Fruit fly (Drosophila melanogaster) whole organism, embryonic: Measurements from ENCODE around the gene msn.
A peak's percentile ranks its signal among the peaks of the same experiment; 100 is the strongest.

Experiments
- Ada2b ChIP-seq: fragments of 200-800 bp; sonication (Bioruptor generic); IDR thresholded peaks from 2 replicates; pipeline ENCODE4 v1.3.6; 2022; ENCODE audit warnings: missing biosample characterization, missing genetic modification characterization
- Awh ChIP-seq: fragments of 200-800 bp; sonication (Bioruptor generic); IDR thresholded peaks from 2 replicates; pipeline ENCODE4, ENCODE4 v1.3.6; 2022; ENCODE audit warnings: missing biosample characterization, missing genetic modification characterization
- B-H2 ChIP-seq: fragments of 200-800 bp; sonication (Bioruptor generic); optimal IDR thresholded peaks from 2 replicates; lab custom pipeline; 2018; ENCODE audit warnings: missing biosample characterization, mild to moderate bottlenecking, missing genetic modification characterization
- BtbVII ChIP-seq: fragments of 200-800 bp; sonication (Bioruptor generic); optimal IDR thresholded peaks from 3 replicates; lab custom pipeline; 2017; ENCODE audit warnings: missing biosample characterization, mild to moderate bottlenecking, missing genetic modification characterization
- CG10654 ChIP-seq: fragments of 200-800 bp; sonication (Bioruptor generic); optimal IDR thresholded peaks from 2 replicates; lab custom pipeline; 2016; ENCODE audit warnings: missing biosample characterization, missing genetic modification characterization
- CG10959 ChIP-seq: fragments of 200-800 bp; sonication (Bioruptor generic); IDR thresholded peaks from 2 replicates; pipeline ENCODE4 v1.3.6; 2022; ENCODE audit warnings: missing biosample characterization, missing genetic modification characterization
- CG12219 ChIP-seq: fragments of 200-800 bp; sonication (Bioruptor generic); optimal IDR thresholded peaks from 3 replicates; lab custom pipeline; 2018; ENCODE audit warnings: missing biosample characterization, mild to moderate bottlenecking, missing genetic modification characterization
- CG12659 ChIP-seq: fragments of 200-800 bp; sonication (Bioruptor generic); optimal IDR thresholded peaks from 3 replicates; lab custom pipeline; 2017; ENCODE audit warnings: mild to moderate bottlenecking, missing biosample characterization, missing genetic modification reagents, missing genetic modification characterization
- CG12942 ChIP-seq: fragments of 200-800 bp; sonication (Bioruptor generic); optimal IDR thresholded peaks from 3 replicates; lab custom pipeline; 2016; ENCODE audit warnings: missing biosample characterization, missing genetic modification characterization
- CG15011 ChIP-seq: fragments of 200-800 bp; sonication (Bioruptor generic); optimal IDR thresholded peaks from 3 replicates; lab custom pipeline; 2018; ENCODE audit warnings: missing biosample characterization, mild to moderate bottlenecking, missing genetic modification characterization
- CG17186 ChIP-seq: fragments of 200-800 bp; sonication (Bioruptor generic); optimal IDR thresholded peaks from 3 replicates; lab custom pipeline; 2017; ENCODE audit warnings: missing biosample characterization, missing genetic modification reagents, missing genetic modification characterization
- CG17912 ChIP-seq: fragments of 200-800 bp; sonication (Bioruptor generic); optimal IDR thresholded peaks from 2 replicates; lab custom pipeline; 2018; ENCODE audit warnings: missing biosample characterization, mild to moderate bottlenecking, missing genetic modification characterization
- CG2712 ChIP-seq: fragments of 200-800 bp; optimal IDR thresholded peaks from 3 replicates; lab custom pipeline; 2019; ENCODE audit warnings: missing biosample characterization, mild to moderate bottlenecking, missing genetic modification characterization, moderate library complexity
- CG3281 ChIP-seq: fragments of 200-800 bp; sonication (Bioruptor generic); optimal IDR thresholded peaks from 3 replicates; lab custom pipeline; 2017; ENCODE audit warnings: missing biosample characterization, mild to moderate bottlenecking, missing genetic modification characterization
- CG34376 ChIP-seq: fragments of 200-800 bp; sonication (Bioruptor generic); optimal IDR thresholded peaks from 2 replicates; lab custom pipeline; 2018; ENCODE audit warnings: missing biosample characterization, mild to moderate bottlenecking, missing genetic modification characterization
- CG42726 ChIP-seq: fragments of 200-800 bp; sonication (Bioruptor generic); IDR thresholded peaks from 2 replicates; pipeline ENCODE4 v1.3.6; 2022; ENCODE audit warnings: missing biosample characterization, missing genetic modification characterization; ENCODE audit not compliant: partially characterized antibody
- CG4282 ChIP-seq: fragments of 200-800 bp; sonication (Bioruptor generic); optimal IDR thresholded peaks from 2 replicates; lab custom pipeline; 2016; ENCODE audit warnings: missing biosample characterization, missing genetic modification characterization
- CG43689 ChIP-seq: fragments of 200-800 bp; sonication (Bioruptor generic); IDR thresholded peaks from 2 replicates; pipeline ENCODE4 v1.3.6; 2022; ENCODE audit warnings: missing biosample characterization, missing genetic modification characterization
- CG5180 ChIP-seq: fragments of 200-800 bp; sonication (Bioruptor generic); optimal IDR thresholded peaks from 3 replicates; lab custom pipeline; 2017; ENCODE audit warnings: missing biosample characterization, missing genetic modification characterization, mild to moderate bottlenecking, moderate library complexity, missing genetic modification reagents
- CG5245 ChIP-seq: fragments of 200-800 bp; sonication (Bioruptor generic); optimal IDR thresholded peaks from 3 replicates; lab custom pipeline; 2016; ENCODE audit warnings: missing biosample characterization, missing genetic modification characterization
- CG6791 ChIP-seq: fragments of 200-800 bp; sonication (Bioruptor generic); IDR thresholded peaks from 3 replicates; pipeline ENCODE4 v1.3.6; 2022; ENCODE audit warnings: missing biosample characterization, missing genetic modification characterization; ENCODE audit not compliant: partially characterized antibody
- CG8388 ChIP-seq: fragments of 200-800 bp; sonication (Bioruptor generic); optimal IDR thresholded peaks from 2 replicates; lab custom pipeline; 2019; ENCODE audit warnings: missing biosample characterization, mild to moderate bottlenecking, missing genetic modification characterization, moderate library complexity
- CG9817 ChIP-seq: fragments of 200-800 bp; sonication (Bioruptor generic); optimal IDR thresholded peaks from 2 replicates; lab custom pipeline; 2018; ENCODE audit warnings: missing biosample characterization, mild to moderate bottlenecking, missing genetic modification characterization, moderate library complexity
- Dbx ChIP-seq: fragments of 200-800 bp; sonication (Bioruptor generic); IDR thresholded peaks from 3 replicates; pipeline ENCODE4 v1.3.6; 2022; ENCODE audit warnings: missing biosample characterization, missing genetic modification characterization
- Dip3 ChIP-seq: fragments of 200-800 bp; sonication (Bioruptor generic); optimal IDR thresholded peaks from 3 replicates; lab custom pipeline; 2016; ENCODE audit warnings: missing biosample characterization, missing genetic modification characterization
- Dll ChIP-seq: fragments of 200-800 bp; sonication (Bioruptor generic); IDR thresholded peaks from 4 replicates; pipeline ENCODE4 v1.3.6; 2022; ENCODE audit warnings: missing biosample characterization, missing genetic modification characterization; ENCODE audit not compliant: partially characterized antibody
- Elba2 ChIP-seq: fragments of 200-800 bp; sonication (Bioruptor generic); optimal IDR thresholded peaks from 3 replicates; lab custom pipeline; 2016; ENCODE audit warnings: missing biosample characterization, missing genetic modification characterization
- H2.0 ChIP-seq: fragments of 200-800 bp; sonication (Bioruptor generic); IDR thresholded peaks from 2 replicates; pipeline ENCODE4 v1.3.6; 2022; ENCODE audit warnings: missing biosample characterization, missing genetic modification characterization
- Hey ChIP-seq: fragments of 200-800 bp; sonication (Bioruptor generic); optimal IDR thresholded peaks from 3 replicates; lab custom pipeline; 2018; ENCODE audit warnings: missing biosample characterization, mild to moderate bottlenecking, missing genetic modification characterization
- Hr78 ChIP-seq, 2 experiments: fragments of 200-800 bp in 1 of 2; fragments of >200 bp in 1 of 2; sonication (Bioruptor generic) in 1 of 2; optimal IDR thresholded peaks; 2 replicates each; lab custom pipeline; 2017 to 2019; ENCODE audit warnings: missing biosample characterization in 2 of 2, missing genetic modification characterization in 2 of 2, mild to moderate bottlenecking in 1 of 2, moderate library complexity in 1 of 2
- Med ChIP-seq: fragments of 200-800 bp; sonication (Bioruptor generic); peaks from one replicate; lab custom pipeline; 2016; ENCODE audit warnings: missing biosample characterization, missing genetic modification characterization, mild to moderate bottlenecking, inconsistent platforms, moderate library complexity
- Mrtf ChIP-seq: fragments of 200-800 bp; sonication (Bioruptor generic); IDR thresholded peaks from 3 replicates; pipeline ENCODE4 v1.3.6; 2022; ENCODE audit warnings: missing biosample characterization, missing genetic modification characterization
- ase ChIP-seq: fragments of 200-800 bp; sonication (Bioruptor generic); IDR thresholded peaks from 3 replicates; pipeline ENCODE4 v1.3.6; 2022; ENCODE audit warnings: missing biosample characterization, missing genetic modification characterization
- az2 ChIP-seq: fragments of 200-800 bp; sonication (Bioruptor generic); optimal IDR thresholded peaks from 3 replicates; lab custom pipeline; 2016; ENCODE audit warnings: missing biosample characterization, missing genetic modification characterization
- bsh ChIP-seq, 2 experiments: fragments of 200-800 bp; sonication (Bioruptor generic); optimal IDR thresholded peaks; 2 replicates each; lab custom pipeline; 2017 to 2018; ENCODE audit warnings: mild to moderate bottlenecking in 2 of 2, missing biosample characterization in 2 of 2, missing genetic modification characterization in 2 of 2, moderate library complexity in 1 of 2
- btn ChIP-seq: fragments of 200-800 bp; sonication (Bioruptor generic); optimal IDR thresholded peaks from 2 replicates; lab custom pipeline; 2016; ENCODE audit warnings: missing biosample characterization, missing genetic modification characterization
- cad ChIP-seq: fragments of >200 bp; optimal IDR thresholded peaks from 2 replicates; lab custom pipeline; 2017; ENCODE audit warnings: missing biosample characterization, missing genetic modification characterization
- cas ChIP-seq: fragments of 200-800 bp; sonication (Bioruptor generic); IDR thresholded peaks from 2 replicates; pipeline ENCODE4 v1.3.6; 2022; ENCODE audit warnings: missing biosample characterization, missing genetic modification characterization
- cwo ChIP-seq: fragments of 200-800 bp; sonication (Bioruptor generic); optimal IDR thresholded peaks from 3 replicates; lab custom pipeline; 2017; ENCODE audit warnings: missing biosample characterization, missing genetic modification characterization, mild to moderate bottlenecking, moderate library complexity, missing genetic modification reagents
- fru ChIP-seq: fragments of >200 bp; optimal IDR thresholded peaks from 2 replicates; lab custom pipeline; 2017
- gfzf ChIP-seq: fragments of 200-800 bp; sonication (Bioruptor generic); optimal IDR thresholded peaks from 2 replicates; lab custom pipeline; 2016; ENCODE audit warnings: missing biosample characterization, mild to moderate bottlenecking, missing genetic modification characterization, moderate library complexity
- gsb-n ChIP-seq: fragments of 200-800 bp; sonication (Bioruptor generic); optimal IDR thresholded peaks from 3 replicates; lab custom pipeline; 2018; ENCODE audit warnings: missing biosample characterization, mild to moderate bottlenecking, missing genetic modification characterization
- ken ChIP-seq: fragments of 200-800 bp; sonication (Bioruptor generic); IDR thresholded peaks from 3 replicates; pipeline ENCODE4 v1.3.6; 2022; ENCODE audit warnings: missing biosample characterization, missing genetic modification characterization
- mam ChIP-seq: fragments of 200-800 bp; sonication (Bioruptor generic); optimal IDR thresholded peaks from 3 replicates; lab custom pipeline; 2016; ENCODE audit warnings: missing biosample characterization, missing genetic modification characterization
- pb ChIP-seq: fragments of 200-800 bp; sonication (Bioruptor generic); optimal IDR thresholded peaks from 3 replicates; lab custom pipeline; 2016; ENCODE audit warnings: missing biosample characterization, missing genetic modification characterization
- phol ChIP-seq: fragments of 200-800 bp; sonication (Bioruptor generic); optimal IDR thresholded peaks from 3 replicates; lab custom pipeline; 2018; ENCODE audit warnings: missing biosample characterization, mild to moderate bottlenecking, missing genetic modification characterization, moderate library complexity
- sr ChIP-seq: fragments of 200-800 bp; sonication (Bioruptor generic); IDR thresholded peaks from 3 replicates; pipeline ENCODE4 v1.3.6; 2022; ENCODE audit warnings: missing biosample characterization, missing genetic modification characterization
- sug ChIP-seq: fragments of 200-800 bp; optimal IDR thresholded peaks from 2 replicates; lab custom pipeline; 2019; ENCODE audit warnings: missing biosample characterization, mild to moderate bottlenecking, missing genetic modification characterization, moderate library complexity
- vvl ChIP-seq: fragments of 200-800 bp; sonication (Bioruptor generic); IDR thresholded peaks from 2 replicates; pipeline ENCODE4 v1.3.6; 2022; ENCODE audit warnings: missing biosample characterization, missing genetic modification characterization
- zen2 ChIP-seq: fragments of 200-800 bp; sonication (Bioruptor generic); IDR thresholded peaks from 3 replicates; pipeline ENCODE4 v1.3.6; 2022; ENCODE audit warnings: missing biosample characterization, missing genetic modification characterization; ENCODE audit not compliant: partially characterized antibody

Gene msn

dm6 chr3L:2589167-2589910, 3.0 kb upstream of the msn start, which contains the start of gene dos (continued):
- TF ChIP-seq CG5180 (GFP tag; lab: Kevin White, UChicago): no peak
- no peak for TF ChIP-seq Hey (tag; lab: Kevin White, UChicago)
- peak; percentile 31 for TF ChIP-seq CG3281 (GFP tag; lab: Kevin White, UChicago)
- TF ChIP-seq CG12659: peak; percentile 87
- TF ChIP-seq phol (tag; lab: Kevin White, UChicago): peak; percentile 76
- TF ChIP-seq CG2712: peak; percentile 75
- no peak for TF ChIP-seq CG15011 (GFP tag; lab: Kevin White, UChicago)
- TF ChIP-seq cad (GFP tag; lab: Kevin White, UChicago): no peak
- peak; percentile 69 for TF ChIP-seq sug (tag; lab: Kevin White, UChicago)
- TF ChIP-seq H2.0: no peak
- TF ChIP-seq B-H2: peak; percentile 61
- TF ChIP-seq gsb-n (tag; lab: Kevin White, UChicago): peak; percentile 33
- TF ChIP-seq BtbVII (GFP tag; lab: Kevin White, UChicago): no peak
- peak; percentile 79 for TF ChIP-seq CG42726 (GFP tag; lab: Robert Waterston, UW)
- TF ChIP-seq Med (GFP tag; lab: Kevin White, UChicago): peak; percentile 90
- TF ChIP-seq vvl (GFP tag; lab: Robert Waterston, UW): peak; percentile 59
- TF ChIP-seq pb (GFP tag; lab: Kevin White, UChicago): no peak
- TF ChIP-seq Ada2b (GFP tag; lab: Robert Waterston, UW): no peak
- no peak for TF ChIP-seq CG12942 (GFP tag; lab: Kevin White, UChicago)
- peak; percentile 32 for TF ChIP-seq az2
- peak; percentile 40 for TF ChIP-seq CG9817 (tag; lab: Kevin White, UChicago)
- peak in 1 of 2 experiments; percentile 53 for TF ChIP-seq bsh (GFP tag; optimal IDR thresholded peaks at IDR 0.05; lab: Kevin White, UChicago)
- TF ChIP-seq CG12219 (GFP tag; lab: Kevin White, UChicago): no peak
- TF ChIP-seq zen2 (GFP tag; lab: Robert Waterston, UW): peak; percentile 63; the same call in 2 of the 3 replicates
- no peak for TF ChIP-seq CG4282
- TF ChIP-seq CG17186 (GFP tag; lab: Kevin White, UChicago): peak; percentile 69
- no peak for TF ChIP-seq CG10959 (GFP tag; lab: Robert Waterston, UW)
- TF ChIP-seq Hr78 (GFP tag; optimal IDR thresholded peaks at IDR 0.05; lab: Kevin White, UChicago): no peak
- peak; percentile 78 for TF ChIP-seq CG6791 (GFP tag; lab: Robert Waterston, UW)
- TF ChIP-seq Dbx (GFP tag; lab: Robert Waterston, UW): peak; percentile 62; the same call in 2 of the 3 replicates
- peak; percentile 44 for TF ChIP-seq CG10654
- peak; percentile 17 for TF ChIP-seq CG17912 (GFP tag; lab: Kevin White, UChicago)
- no peak for TF ChIP-seq Awh (GFP tag; lab: Robert Waterston, UW)
- no peak for TF ChIP-seq Elba2 (GFP tag; lab: Kevin White, UChicago)
- no peak for TF ChIP-seq cwo (GFP tag; lab: Kevin White, UChicago)
- no peak for TF ChIP-seq ase (GFP tag; lab: Robert Waterston, UW)
- TF ChIP-seq ken (GFP tag; lab: Robert Waterston, UW): no peak
- TF ChIP-seq btn (GFP tag; lab: Kevin White, UChicago): no peak
- peak; percentile 86 for TF ChIP-seq Dll
- TF ChIP-seq gfzf (GFP tag; lab: Kevin White, UChicago): peak; percentile 57
- peak; percentile 46 for TF ChIP-seq CG8388 (GFP tag; lab: Kevin White, UChicago)
- peak; percentile 51 for TF ChIP-seq Dip3
- TF ChIP-seq cas (GFP tag; lab: Robert Waterston, UW): no peak
- no peak for TF ChIP-seq Mrtf (GFP tag; lab: Robert Waterston, UW)
- peak; percentile 34 for TF ChIP-seq CG34376 (GFP tag; lab: Kevin White, UChicago)
- no peak for TF ChIP-seq fru (lab: Kevin White, UChicago)
- TF ChIP-seq CG43689 (GFP tag; lab: Robert Waterston, UW): no peak
- peak; percentile 11 for TF ChIP-seq CG5245 (GFP tag; lab: Kevin White, UChicago)
- no peak for TF ChIP-seq sr (GFP tag; lab: Robert Waterston, UW)
- no peak for TF ChIP-seq mam (GFP tag; lab: Kevin White, UChicago)
